Fruit fly (Drosophila melanogaster) whole organism: ENCODE results near the gene CG43897.

Experiments
- CG8478 ChIP-seq: fragments of >200 bp; optimal IDR thresholded peaks from 2 replicates; lab custom pipeline; 2018; ENCODE audit warnings: inconsistent platforms
- Dll ChIP-seq: fragments of >200 bp; optimal IDR thresholded peaks from 2 replicates; lab custom pipeline; 2017
- EcR ChIP-seq, 2 experiments: fragments of >200 bp; optimal IDR thresholded peaks; 2 replicates each; lab custom pipeline; 2017; ENCODE audit warnings: missing biosample characterization in 2 of 2, missing genetic modification characterization in 2 of 2, missing genetic modification reagents in 2 of 2
- pan ChIP-seq: fragments of >200 bp; optimal IDR thresholded peaks from 2 replicates; lab custom pipeline; 2017
- psq ChIP-seq: fragments of >200 bp; optimal IDR thresholded peaks from 2 replicates; lab custom pipeline; 2017
- usp ChIP-seq: fragments of >200 bp; optimal IDR thresholded peaks from 2 replicates; lab custom pipeline; 2017; ENCODE audit warnings: missing biosample characterization, missing genetic modification characterization, mixed read lengths

DNA sequence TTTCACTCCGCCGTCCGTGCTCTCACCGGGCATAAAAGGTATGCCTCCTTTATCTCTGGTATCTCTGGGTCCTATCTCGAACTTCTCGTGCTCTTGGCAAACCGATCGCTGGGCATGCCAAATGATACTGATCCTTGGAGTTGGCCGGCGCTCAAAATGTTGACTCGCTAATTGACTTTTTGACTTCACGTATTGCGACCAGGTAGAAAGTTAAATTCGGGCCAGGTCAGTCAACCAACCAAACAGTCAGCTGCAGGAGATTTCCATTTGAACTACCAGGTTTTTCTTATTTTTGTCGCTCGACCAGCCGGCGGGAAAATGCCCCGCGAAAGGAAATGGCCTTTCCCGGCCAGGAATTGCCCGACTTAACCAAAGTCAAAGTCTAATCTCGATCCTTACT is 9.5 kb upstream of the CG43897 start, which contains the start of gene Ilp4:
- TF ChIP-seq CG8478 (lab: Kevin White, UChicago) = no peak
- no peak for TF ChIP-seq EcR (GFP tag; optimal IDR thresholded peaks at IDR 0.05; lab: Kevin White, UChicago)
- no peak for TF ChIP-seq pan (lab: Kevin White, UChicago)
- TF ChIP-seq psq (lab: Kevin White, UChicago) = no peak
- no peak for TF ChIP-seq Dll
- no peak for TF ChIP-seq usp
